Worm (Caenorhabditis elegans) whole organism, L1 larva: ENCODE results near the gene slc-25A32.
A peak's percentile ranks its signal among the peaks of the same experiment; 100 is the strongest.

Experiments used
- C16A3.4 ChIP-seq: fragments of 150-350 bp; optimal IDR thresholded peaks from 2 replicates; lab custom pipeline; 2014; ENCODE audit warnings: missing biosample characterization, missing genetic modification characterization
- F16B12.6 ChIP-seq: fragments of 150-350 bp; optimal IDR thresholded peaks from 2 replicates; lab custom pipeline; 2014; ENCODE audit warnings: missing biosample characterization, missing genetic modification characterization
- Y116A8C.19 ChIP-seq: sonication (generic microtip); optimal IDR thresholded peaks from 2 replicates; lab custom pipeline; 2016; ENCODE audit warnings: missing compliant biosample characterization, missing genetic modification characterization, borderline replicate concordance
- aha-1 ChIP-seq: fragments of 150-350 bp; optimal IDR thresholded peaks from 2 replicates; lab custom pipeline; 2014; ENCODE audit warnings: missing biosample characterization, missing genetic modification characterization
- blmp-1 ChIP-seq: fragments of 150-350 bp; optimal IDR thresholded peaks from 2 replicates; lab custom pipeline; 2014; ENCODE audit warnings: missing biosample characterization, missing genetic modification characterization
- ceh-63 ChIP-seq: fragments of 200-800 bp; sonication (Bioruptor generic); optimal IDR thresholded peaks from 2 replicates; lab custom pipeline; 2018; ENCODE audit warnings: mild to moderate bottlenecking, missing genetic modification characterization, missing compliant biosample characterization
- ceh-82 ChIP-seq, 3 experiments: fragments of 150-350 bp in 1 of 3; sonication (generic microtip) in 2 of 3; optimal IDR thresholded peaks; 2 replicates each; lab custom pipeline; 2014 to 2017; ENCODE audit warnings: missing biosample characterization in 3 of 3, missing genetic modification characterization in 3 of 3
- ces-1 ChIP-seq: fragments of 150-350 bp; optimal IDR thresholded peaks from 2 replicates; lab custom pipeline; 2014; ENCODE audit warnings: missing biosample characterization, missing genetic modification reagents, missing genetic modification characterization
- dpl-1 ChIP-seq, 3 experiments: fragments of 150-350 bp in 2 of 3; sonication (generic microtip) in 1 of 3; optimal IDR thresholded peaks; 2 replicates each; lab custom pipeline; 2014 to 2017; ENCODE audit warnings: missing biosample characterization in 3 of 3, missing genetic modification characterization in 3 of 3, missing genetic modification reagents in 3 of 3
- efl-1 ChIP-seq, 4 experiments: fragments of 150-350 bp; optimal IDR thresholded peaks in 3 of 4; peaks in 1 of 4; 1 replicate in 1 of 4; 2 replicates in 3 of 4; lab custom pipeline; 2014; ENCODE audit warnings: missing biosample characterization in 2 of 4, missing genetic modification characterization in 2 of 4, missing genetic modification reagents in 2 of 4
- egl-13 ChIP-seq: sonication (generic microtip); optimal IDR thresholded peaks from 2 replicates; lab custom pipeline; 2016; ENCODE audit warnings: missing genotype, missing genetic modification reagents, missing genetic modification characterization, missing compliant biosample characterization
- elt-3 ChIP-seq, 6 experiments: fragments of 150-350 bp in 1 of 6; sonication (generic microtip); optimal IDR thresholded peaks; 2 replicates each; lab custom pipeline; 2017 to 2018; ENCODE audit warnings: missing biosample characterization in 6 of 6, missing genetic modification characterization in 6 of 6, inconsistent platforms in 1 of 6
- ets-5 ChIP-seq: fragments of 200-800 bp; sonication (Bioruptor generic); IDR thresholded peaks from 2 replicates; pipeline ENCODE4 v1.3.6; 2022; ENCODE audit warnings: missing genetic modification characterization, missing compliant biosample characterization
- grh-1 ChIP-seq: fragments of 200-800 bp; sonication (Bioruptor generic); IDR thresholded peaks from 2 replicates; pipeline ENCODE4 v1.3.6; 2022; ENCODE audit warnings: missing genetic modification reagents, missing genetic modification characterization, missing compliant biosample characterization
- jun-1 ChIP-seq: fragments of 150-350 bp; optimal IDR thresholded peaks from 2 replicates; lab custom pipeline; 2014; ENCODE audit warnings: missing biosample characterization, missing genetic modification reagents, missing genetic modification characterization
- lin-14 ChIP-seq: fragments of 200-800 bp; sonication (Bioruptor generic); optimal IDR thresholded peaks from 2 replicates; lab custom pipeline; 2018; ENCODE audit warnings: mild to moderate bottlenecking, missing genetic modification characterization, moderate library complexity, missing compliant biosample characterization
- lin-35 ChIP-seq, 2 experiments: fragments of 150-350 bp; optimal IDR thresholded peaks; 2 replicates each; lab custom pipeline; 2014; ENCODE audit warnings: missing biosample characterization in 2 of 2, missing genetic modification characterization in 2 of 2, missing genetic modification reagents in 2 of 2
- lin-39 ChIP-seq: fragments of 150-350 bp; optimal IDR thresholded peaks from 2 replicates; lab custom pipeline; 2014; ENCODE audit warnings: missing biosample characterization, missing genetic modification reagents, missing genetic modification characterization
- lsy-2 ChIP-seq, 2 experiments: fragments of 150-350 bp; optimal IDR thresholded peaks; 2 replicates each; lab custom pipeline; 2014; ENCODE audit warnings: missing biosample characterization in 2 of 2, missing genetic modification characterization in 2 of 2
- mdl-1 ChIP-seq, 2 experiments: fragments of 150-350 bp; optimal IDR thresholded peaks; 2 replicates each; lab custom pipeline; 2014 to 2017; ENCODE audit warnings: missing biosample characterization in 2 of 2, missing genetic modification characterization in 2 of 2, inconsistent platforms in 1 of 2
- mep-1 ChIP-seq: fragments of 150-350 bp; optimal IDR thresholded peaks from 2 replicates; lab custom pipeline; 2014; ENCODE audit warnings: missing biosample characterization, missing genetic modification characterization
- nhr-12 ChIP-seq: sonication (generic microtip); optimal IDR thresholded peaks from 2 replicates; lab custom pipeline; 2017; ENCODE audit warnings: missing biosample characterization, missing genetic modification characterization
- nhr-19 ChIP-seq: fragments of 200-800 bp; sonication (Bioruptor generic); conservative IDR thresholded peaks from 2 replicates; pipeline ENCODE4 v1.3.6; 2022; ENCODE audit warnings: missing genetic modification characterization, missing compliant biosample characterization
- nhr-20 ChIP-seq: sonication (generic microtip); optimal IDR thresholded peaks from 2 replicates; lab custom pipeline; 2016; ENCODE audit warnings: mild to moderate bottlenecking, missing genetic modification characterization, missing compliant biosample characterization
- nhr-237 ChIP-seq: fragments of 150-350 bp; optimal IDR thresholded peaks from 2 replicates; lab custom pipeline; 2014; ENCODE audit warnings: missing biosample characterization, missing genetic modification characterization
- nhr-28 ChIP-seq: fragments of 150-350 bp; optimal IDR thresholded peaks from 2 replicates; lab custom pipeline; 2014; ENCODE audit warnings: missing biosample characterization, missing genetic modification characterization
- nhr-47 ChIP-seq: sonication (generic microtip); optimal IDR thresholded peaks from 2 replicates; lab custom pipeline; 2016; ENCODE audit warnings: mild to moderate bottlenecking, missing genetic modification characterization, moderate library complexity, missing compliant biosample characterization
- nhr-71 ChIP-seq: sonication (generic microtip); optimal IDR thresholded peaks from 2 replicates; lab custom pipeline; 2016; ENCODE audit warnings: mild to moderate bottlenecking, missing genetic modification characterization, moderate library complexity, missing compliant biosample characterization
- pqm-1 ChIP-seq: sonication (generic microtip); optimal IDR thresholded peaks from 3 replicates; lab custom pipeline; 2017; ENCODE audit warnings: missing biosample characterization, missing genetic modification characterization
- skn-1 ChIP-seq: fragments of 150-350 bp; optimal IDR thresholded peaks from 2 replicates; lab custom pipeline; 2014; ENCODE audit warnings: missing biosample characterization, missing genetic modification characterization
- snu-23 ChIP-seq: sonication (generic microtip); optimal IDR thresholded peaks from 2 replicates; lab custom pipeline; 2016; ENCODE audit warnings: missing genetic modification characterization, missing compliant biosample characterization
- sup-37 ChIP-seq: fragments of 200-800 bp; sonication (Bioruptor generic); optimal IDR thresholded peaks from 2 replicates; lab custom pipeline; 2018; ENCODE audit warnings: mild to moderate bottlenecking, missing genetic modification characterization, missing compliant biosample characterization
- swsn-7 ChIP-seq: sonication (generic microtip); optimal IDR thresholded peaks from 2 replicates; lab custom pipeline; 2016; ENCODE audit warnings: missing genetic modification characterization, missing compliant biosample characterization
- unc-62 ChIP-seq: fragments of 150-350 bp; optimal IDR thresholded peaks from 2 replicates; lab custom pipeline; 2014; ENCODE audit warnings: missing biosample characterization, missing genetic modification reagents, missing genetic modification characterization
- unc-86 ChIP-seq: sonication (generic microtip); optimal IDR thresholded peaks from 2 replicates; lab custom pipeline; 2016; ENCODE audit warnings: missing genetic modification characterization, missing compliant biosample characterization
- zag-1 ChIP-seq: fragments of 150-350 bp; optimal IDR thresholded peaks from 2 replicates; lab custom pipeline; 2014; ENCODE audit warnings: missing biosample characterization, missing genetic modification characterization
- ztf-11 ChIP-seq, 2 experiments: sonication (generic microtip); optimal IDR thresholded peaks; 2 replicates each; lab custom pipeline; 2016 to 2017; ENCODE audit warnings: missing genetic modification characterization in 2 of 2, missing biosample characterization in 1 of 2, missing compliant biosample characterization in 1 of 2
- ztf-4 ChIP-seq: fragments of 150-350 bp; optimal IDR thresholded peaks from 2 replicates; lab custom pipeline; 2014; ENCODE audit warnings: missing biosample characterization, missing genetic modification characterization

Gene slc-25A32

DNA sequence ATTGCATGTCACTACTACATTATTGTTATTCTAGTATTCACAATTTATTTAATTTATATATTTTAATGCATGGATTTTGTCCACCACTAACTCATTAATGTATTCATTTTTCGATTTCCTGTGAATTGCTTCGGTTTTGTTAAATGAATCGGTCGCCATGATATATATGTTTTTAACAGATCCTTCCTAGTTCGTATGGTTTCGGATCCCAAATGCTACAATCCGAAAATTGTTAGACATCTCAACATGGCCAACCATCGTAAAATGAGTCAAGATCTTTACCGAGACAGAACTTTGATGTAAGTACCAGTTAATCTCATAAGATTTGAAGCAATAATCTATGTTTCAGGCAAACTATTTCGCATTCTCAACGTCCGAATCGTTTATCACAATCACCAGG, 3.0 kb upstream of the slc-25A32 start:
- TF ChIP-seq Y116A8C.19 (tag; lab: Kevin White, UChicago) (no peak), egl-13 (tag; lab: Kevin White, UChicago) (no peak), unc-86 (tag; lab: Kevin White, UChicago) (no peak), aha-1 (tag; lab: Kevin White, UChicago) (no peak), ztf-11 (tag; optimal IDR thresholded peaks at IDR 0.05; lab: Kevin White, UChicago) (no peak), nhr-237 (no peak), unc-62 (no peak), jun-1 (no peak), lin-39 (tag; lab: Kevin White, UChicago) (no peak), pqm-1 (tag; lab: Kevin White, UChicago) (no peak), ces-1 (no peak), grh-1 (no peak), swsn-7 (no peak), nhr-20 (tag; lab: Kevin White, UChicago) (no peak), sup-37 (GFP tag; lab: Kevin White, UChicago) (no peak), lin-14 (GFP tag; lab: Kevin White, UChicago) (no peak), nhr-12 (tag; lab: Kevin White, UChicago) (no peak)

ce11 chrII:8278415-8278814, 2.3 kb downstream of the slc-25A32 start, which contains the start of the genes mrpl-10 and clec-142:
Gene mrpl-10, minus strand, starts transcription at chrII:8278515.
Gene clec-142, plus strand, starts transcription at chrII:8278678.
- TF ChIP-seq jun-1 (no peak), mdl-1 (tag; optimal IDR thresholded peaks at IDR 0.05; lab: Kevin White, UChicago) (no peak), ceh-82 (tag; optimal IDR thresholded peaks at IDR 0.05; lab: Kevin White, UChicago) (no peak), nhr-237 (no peak), nhr-47 (tag; lab: Kevin White, UChicago) (no peak), nhr-19 (no peak), efl-1 (optimal IDR thresholded peaks at IDR 0.05; lab: Kevin White, UChicago) (no peak), efl-1 (GFP tag; optimal IDR thresholded peaks at IDR 0.05 in 1 of 2; lab: Kevin White, UChicago) (no peak), zag-1 (tag; lab: Kevin White, UChicago) (no peak)

DNA sequence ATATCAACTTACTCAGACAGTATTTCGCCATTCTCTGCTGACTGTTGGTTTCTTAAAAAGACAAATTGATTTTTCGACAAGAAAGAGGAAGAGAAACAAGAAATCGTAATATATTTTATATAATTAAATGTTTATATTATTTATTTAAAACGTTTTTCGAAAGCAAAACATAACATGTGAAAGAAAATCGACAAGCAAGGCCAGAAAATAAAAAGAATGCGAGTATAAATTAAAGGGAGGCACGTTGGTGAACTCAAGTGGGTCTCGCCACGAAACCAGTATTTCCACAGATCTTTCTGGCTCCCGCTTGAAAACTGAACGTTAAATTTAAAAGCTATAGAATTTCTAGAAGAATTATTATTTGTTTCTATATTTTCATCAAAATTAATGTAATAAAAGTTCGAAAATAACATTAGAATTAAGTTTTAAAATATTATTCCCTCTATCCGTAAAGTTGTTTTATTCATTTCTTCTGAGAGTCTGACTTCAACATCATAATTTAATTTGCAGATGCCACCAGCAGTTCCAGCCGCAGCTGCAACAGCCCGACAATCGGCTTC, 7.1 kb downstream of the slc-25A32 start, which contains the start of the genes nst-1 and cct-4:
nst-1 (minus strand) TSS at position 51 of the 560 bp plus-strand sequence.
cct-4 (plus strand) TSS at position 510 of the 560 bp plus-strand sequence.
- TF ChIP-seq nhr-28 (tag; lab: Kevin White, UChicago) (no peak), lsy-2 (tag; optimal IDR thresholded peaks at IDR 0.05; lab: Kevin White, UChicago) (peak; percentile 36 to 67), ceh-63 (GFP tag; lab: Kevin White, UChicago) (no peak), F16B12.6 (peak; percentile 6), dpl-1 (GFP tag; optimal IDR thresholded peaks at IDR 0.05; lab: Kevin White, UChicago) (peak; percentile 1 to 63 (median 40)), efl-1 (optimal IDR thresholded peaks at IDR 0.05; lab: Kevin White, UChicago) (peak; percentile 41 to 58), efl-1 (GFP tag; optimal IDR thresholded peaks at IDR 0.05 in 1 of 2; lab: Kevin White, UChicago) (peak; percentile 47 to 82), C16A3.4 (tag; lab: Kevin White, UChicago) (peak; percentile 17), ceh-82 (tag; optimal IDR thresholded peaks at IDR 0.05; lab: Kevin White, UChicago) (no peak), mep-1 (tag; lab: Kevin White, UChicago) (peak; percentile 70), nhr-71 (tag; lab: Kevin White, UChicago) (peak; percentile 12), elt-3 (tag; optimal IDR thresholded peaks at IDR 0.05; lab: Kevin White, UChicago) (peak in 1 of 6 experiments; percentile 45), ztf-4 (tag; lab: Kevin White, UChicago) (no peak), ets-5 (GFP tag; lab: Robert Waterston, UW) (no peak), skn-1 (tag; lab: Kevin White, UChicago) (peak; percentile 18), lin-35 (GFP tag; optimal IDR thresholded peaks at IDR 0.05; lab: Kevin White, UChicago) (peak; percentile 47 to 49), blmp-1 (tag; lab: Kevin White, UChicago) (peak; percentile 17), snu-23 (GFP tag; lab: Kevin White, UChicago) (peak; percentile 21)
